Worm (Caenorhabditis elegans): Measurements from ENCODE around the gene F58G1.7.

F58G1.7 gene

ce11 chrII:12948158-12948557 lies at the start of gene F58G1.7:
Gene F58G1.7 (minus strand): TSS chrII:12948258.
- TF ChIP-seq npax-4 (tag; optimal IDR thresholded peaks at IDR 0.05) (no peak), syd-9 (tag; optimal IDR thresholded peaks at IDR 0.05) (no peak), zip-5 (tag; optimal IDR thresholded peaks at IDR 0.05) (no peak), fkh-10 (GFP tag; optimal IDR thresholded peaks at IDR 0.05) (no peak), unc-86 (tag; optimal IDR thresholded peaks at IDR 0.05) (no peak), ama-1 (optimal IDR thresholded peaks at IDR 0.05) (no peak), pha-2 (tag; optimal IDR thresholded peaks at IDR 0.05) (no peak), hlh-6 (tag; optimal IDR thresholded peaks at IDR 0.05) (no peak), ceh-31 (tag; optimal IDR thresholded peaks at IDR 0.05) (no peak), pag-3 (tag; optimal IDR thresholded peaks at IDR 0.05; ENCODE audit: borderline replicate concordance) (no peak), lin-11 (tag; optimal IDR thresholded peaks at IDR 0.05) (no peak), tbx-2 (tag; optimal IDR thresholded peaks at IDR 0.05) (no peak), fax-1 (tag; optimal IDR thresholded peaks at IDR 0.05) (no peak), K02D7.2 (tag; optimal IDR thresholded peaks at IDR 0.05) (no peak), pros-1 (tag; optimal IDR thresholded peaks at IDR 0.05) (no peak), elt-4 (tag; optimal IDR thresholded peaks at IDR 0.05) (no peak)

ce11 chrII:12997413-12997812 lies 49.4 kb upstream of the F58G1.7 start, which contains the start of gene Y38F1A.7:
Gene Y38F1A.7 (minus strand): TSS chrII:12997804.
- TF ChIP-seq ceh-48 (tag; optimal IDR thresholded peaks at IDR 0.05) (no peak), pros-1 (tag; optimal IDR thresholded peaks at IDR 0.05) (no peak), sox-2 (GFP tag; IDR thresholded peaks at IDR 0.05) (no peak), tbx-7 (tag; optimal IDR thresholded peaks at IDR 0.05) (no peak), fkh-10 (GFP tag; optimal IDR thresholded peaks at IDR 0.05) (no peak), eyg-1 (tag; optimal IDR thresholded peaks at IDR 0.05) (no peak), mec-3 (tag; optimal IDR thresholded peaks at IDR 0.05; ENCODE audit: borderline replicate concordance) (no peak), fax-1 (tag; optimal IDR thresholded peaks at IDR 0.05) (no peak), pqm-1 (tag; optimal IDR thresholded peaks at IDR 0.05) (no peak), pat-9 (tag; optimal IDR thresholded peaks at IDR 0.05) (no peak), ceh-34 (tag; optimal IDR thresholded peaks at IDR 0.05) (no peak), ceh-19 (GFP tag; optimal IDR thresholded peaks at IDR 0.05) (no peak), ceh-6 (GFP tag; optimal IDR thresholded peaks at IDR 0.05) (no peak), ama-1 (optimal IDR thresholded peaks at IDR 0.05) (no peak), ets-4 (tag; optimal IDR thresholded peaks at IDR 0.05) (no peak)

- no peak for TF ChIP-seq ceh-22 (tag; optimal IDR thresholded peaks at IDR 0.05)
- TF ChIP-seq hlh-15 (tag; optimal IDR thresholded peaks at IDR 0.05), result no peak
- no peak for TF ChIP-seq ref-2 (tag; optimal IDR thresholded peaks at IDR 0.05)
- TF ChIP-seq sdc-2 (tag; optimal IDR thresholded peaks at IDR 0.05), result no peak
- TF ChIP-seq hlh-30 (tag; optimal IDR thresholded peaks at IDR 0.05; ENCODE audit: insufficient read depth), result no peak
- no peak for TF ChIP-seq unc-42 (tag; optimal IDR thresholded peaks at IDR 0.05)
- TF ChIP-seq ceh-24 (tag; optimal IDR thresholded peaks at IDR 0.05), result no peak
- TF ChIP-seq odd-2 (tag; optimal IDR thresholded peaks at IDR 0.05), result no peak
- no peak for TF ChIP-seq ceh-45 (GFP tag; IDR thresholded peaks at IDR 0.05)
- TF ChIP-seq hlh-6 (tag; optimal IDR thresholded peaks at IDR 0.05), result no peak
- no peak for TF ChIP-seq ceh-9 (tag; optimal IDR thresholded peaks at IDR 0.05)
- TF ChIP-seq Y22D7AL.16 (tag; optimal IDR thresholded peaks at IDR 0.05), result no peak
- no peak for TF ChIP-seq fkh-6 (tag; optimal IDR thresholded peaks at IDR 0.05)
- no peak for TF ChIP-seq ceh-18 (tag; optimal IDR thresholded peaks at IDR 0.05)
- no peak for TF ChIP-seq gmeb-2 (tag; optimal IDR thresholded peaks at IDR 0.05)
- no peak for TF ChIP-seq nhr-232 (tag; optimal IDR thresholded peaks at IDR 0.05)
- no peak for TF ChIP-seq C08G9.2 (tag; optimal IDR thresholded peaks at IDR 0.05)
- TF ChIP-seq tbx-2 (tag; optimal IDR thresholded peaks at IDR 0.05), result no peak
Observed at ce11 chrII:12996249-12996648, 48.2 kb upstream of the F58G1.7 start, which contains the start of gene hphd-1. Gene hphd-1 (minus strand): TSS chrII:12996571.

Measured in whole organism, late embryonic.